Fruit fly (Drosophila melanogaster) whole organism, embryonic: Measurements from ENCODE around the gene CG6959.

ENCODE experiments used
- ATbp ChIP-seq: fragments of 200-800 bp; sonication (Bioruptor generic); optimal IDR thresholded peaks from 2 replicates; lab custom pipeline; 2017; ENCODE audit warnings: missing biosample characterization, mild to moderate bottlenecking, missing genetic modification characterization, missing genetic modification reagents
- Adf1 ChIP-seq: fragments of 200-800 bp; sonication (Bioruptor generic); IDR thresholded peaks from 2 replicates; pipeline ENCODE4 v1.3.6; 2022; ENCODE audit warnings: missing biosample characterization, missing genetic modification characterization
- B-H1 ChIP-seq: fragments of 200-800 bp; sonication (Bioruptor generic); IDR thresholded peaks from 3 replicates; pipeline ENCODE4 v1.3.6; 2022; ENCODE audit warnings: missing biosample characterization, missing genetic modification characterization
- BEAF-32 ChIP-seq: fragments of 200-800 bp; sonication (Bioruptor generic); optimal IDR thresholded peaks from 3 replicates; lab custom pipeline; 2017; ENCODE audit warnings: missing biosample characterization, missing genetic modification characterization, mild to moderate bottlenecking, moderate library complexity, missing genetic modification reagents
- CG10543 ChIP-seq: fragments of 200-800 bp; sonication (Bioruptor generic); optimal IDR thresholded peaks from 3 replicates; lab custom pipeline; 2017; ENCODE audit warnings: missing biosample characterization, mild to moderate bottlenecking, missing genetic modification characterization, moderate library complexity
- CG10654 ChIP-seq: fragments of 200-800 bp; sonication (Bioruptor generic); optimal IDR thresholded peaks from 2 replicates; lab custom pipeline; 2016; ENCODE audit warnings: missing biosample characterization, missing genetic modification characterization
- CG10979 ChIP-seq: fragments of 200-800 bp; sonication (Bioruptor generic); optimal IDR thresholded peaks from 2 replicates; lab custom pipeline; 2018; ENCODE audit warnings: missing biosample characterization, mild to moderate bottlenecking, missing genetic modification characterization, moderate library complexity
- CG13123 ChIP-seq: fragments of 200-800 bp; sonication (Bioruptor generic); optimal IDR thresholded peaks from 2 replicates; lab custom pipeline; 2016; ENCODE audit warnings: missing biosample characterization, missing genetic modification characterization
- CG14050 ChIP-seq: fragments of 200-800 bp; sonication (Bioruptor generic); IDR thresholded peaks from 3 replicates; pipeline ENCODE4 v1.3.6; 2022; ENCODE audit warnings: missing biosample characterization, missing genetic modification characterization
- CG14667 ChIP-seq: fragments of 200-800 bp; sonication (Bioruptor generic); IDR thresholded peaks from 2 replicates; pipeline ENCODE4 v1.3.6; 2022; ENCODE audit warnings: missing biosample characterization, missing genetic modification characterization
- CG1603 ChIP-seq: fragments of 200-800 bp; sonication (Bioruptor generic); optimal IDR thresholded peaks from 2 replicates; lab custom pipeline; 2019; ENCODE audit warnings: missing biosample characterization, mild to moderate bottlenecking, missing genetic modification characterization, moderate library complexity
- CG16815 ChIP-seq: fragments of 200-800 bp; sonication (Bioruptor generic); optimal IDR thresholded peaks from 3 replicates; lab custom pipeline; 2017; ENCODE audit warnings: missing biosample characterization, mild to moderate bottlenecking, missing genetic modification characterization
- CG17802 ChIP-seq: fragments of 200-800 bp; sonication (Bioruptor generic); optimal IDR thresholded peaks from 2 replicates; lab custom pipeline; 2018; ENCODE audit warnings: missing biosample characterization, mild to moderate bottlenecking, missing genetic modification characterization, moderate library complexity
- CG2120 ChIP-seq: fragments of 200-800 bp; sonication (Bioruptor generic); optimal IDR thresholded peaks from 3 replicates; lab custom pipeline; 2016; ENCODE audit warnings: missing biosample characterization, missing genetic modification characterization
- CG2199 ChIP-seq: fragments of 200-800 bp; sonication (Bioruptor generic); IDR thresholded peaks from 3 replicates; pipeline ENCODE4 v1.3.6; 2022; ENCODE audit warnings: missing biosample characterization, missing genetic modification characterization
- CG31441 ChIP-seq: fragments of 200-800 bp; sonication (Bioruptor generic); IDR thresholded peaks from 2 replicates; pipeline ENCODE4 v1.3.6; 2022; ENCODE audit warnings: missing biosample characterization, missing genetic modification characterization
- CG4360 ChIP-seq: fragments of 200-800 bp; sonication (Bioruptor generic); IDR thresholded peaks from 2 replicates; pipeline ENCODE4 v1.3.6; 2022; ENCODE audit warnings: missing biosample characterization, missing genetic modification characterization
- CG4617 ChIP-seq: fragments of 200-800 bp; sonication (Bioruptor generic); optimal IDR thresholded peaks from 3 replicates; lab custom pipeline; 2016; ENCODE audit warnings: missing biosample characterization, missing genetic modification characterization, borderline replicate concordance
- CG6791 ChIP-seq: fragments of 200-800 bp; sonication (Bioruptor generic); IDR thresholded peaks from 3 replicates; pipeline ENCODE4 v1.3.6; 2022; ENCODE audit warnings: missing biosample characterization, missing genetic modification characterization; ENCODE audit not compliant: partially characterized antibody
- CG7786 ChIP-seq: fragments of 200-800 bp; sonication (Bioruptor generic); optimal IDR thresholded peaks from 2 replicates; lab custom pipeline; 2016; ENCODE audit warnings: missing biosample characterization, missing genetic modification characterization
- CG7839 ChIP-seq: fragments of 200-800 bp; sonication (Bioruptor generic); optimal IDR thresholded peaks from 3 replicates; lab custom pipeline; 2018; ENCODE audit warnings: missing biosample characterization, mild to moderate bottlenecking, missing genetic modification characterization, moderate library complexity
- CG9609 ChIP-seq: fragments of 200-800 bp; sonication (Bioruptor generic); optimal IDR thresholded peaks from 3 replicates; lab custom pipeline; 2016; ENCODE audit warnings: missing biosample characterization, missing genetic modification characterization
- CHES-1-like ChIP-seq: fragments of 200-800 bp; sonication (Bioruptor generic); optimal IDR thresholded peaks from 2 replicates; lab custom pipeline; 2016; ENCODE audit warnings: missing biosample characterization, missing genetic modification characterization
- Dek ChIP-seq: fragments of 200-800 bp; sonication (Bioruptor generic); optimal IDR thresholded peaks from 3 replicates; lab custom pipeline; 2019; ENCODE audit warnings: missing biosample characterization, mild to moderate bottlenecking, missing genetic modification characterization, moderate library complexity
- Dll ChIP-seq: fragments of 200-800 bp; sonication (Bioruptor generic); IDR thresholded peaks from 4 replicates; pipeline ENCODE4 v1.3.6; 2022; ENCODE audit warnings: missing biosample characterization, missing genetic modification characterization; ENCODE audit not compliant: partially characterized antibody
- Dref ChIP-seq: fragments of 200-800 bp; sonication (Bioruptor generic); IDR thresholded peaks from 2 replicates; pipeline ENCODE4 v1.3.6; 2022; ENCODE audit warnings: missing biosample characterization, missing genetic modification characterization
- E2f1 ChIP-seq: fragments of 200-800 bp; sonication (Bioruptor generic); IDR thresholded peaks from 2 replicates; pipeline ENCODE4 v1.3.6; 2022; ENCODE audit warnings: missing biosample characterization, missing genetic modification characterization
- Med ChIP-seq: fragments of 200-800 bp; sonication (Bioruptor generic); peaks from one replicate; lab custom pipeline; 2016; ENCODE audit warnings: missing biosample characterization, missing genetic modification characterization, mild to moderate bottlenecking, inconsistent platforms, moderate library complexity
- Oaz ChIP-seq: fragments of 200-800 bp; sonication (Bioruptor generic); IDR thresholded peaks from 2 replicates; pipeline ENCODE4 v1.3.6; 2022; ENCODE audit warnings: missing biosample characterization, missing genetic modification characterization
- Rfx ChIP-seq: fragments of 200-800 bp; sonication (Bioruptor generic); IDR thresholded peaks from 2 replicates; pipeline ENCODE4 v1.3.6; 2022; ENCODE audit warnings: missing biosample characterization, missing genetic modification characterization
- Spps ChIP-seq: fragments of 200-800 bp; sonication (Bioruptor generic); optimal IDR thresholded peaks from 2 replicates; lab custom pipeline; 2018; ENCODE audit warnings: missing biosample characterization, mild to moderate bottlenecking, missing genetic modification characterization
- bcd ChIP-seq: fragments of 200-800 bp; sonication (Bioruptor generic); optimal IDR thresholded peaks from 2 replicates; lab custom pipeline; 2017; ENCODE audit warnings: missing biosample characterization, mild to moderate bottlenecking, missing genetic modification characterization
- bsh ChIP-seq, 2 experiments: fragments of 200-800 bp; sonication (Bioruptor generic); optimal IDR thresholded peaks; 2 replicates each; lab custom pipeline; 2017 to 2018; ENCODE audit warnings: mild to moderate bottlenecking in 2 of 2, missing biosample characterization in 2 of 2, missing genetic modification characterization in 2 of 2, moderate library complexity in 1 of 2
- chinmo ChIP-seq: fragments of 200-800 bp; sonication (Bioruptor generic); IDR thresholded peaks from 4 replicates; pipeline ENCODE4 v1.3.6; 2022; ENCODE audit warnings: missing biosample characterization, missing genetic modification characterization; ENCODE audit not compliant: partially characterized antibody
- en ChIP-seq: fragments of 200-800 bp; sonication (Bioruptor generic); optimal IDR thresholded peaks from 2 replicates; lab custom pipeline; 2016; ENCODE audit warnings: missing biosample characterization, missing genetic modification characterization
- exex ChIP-seq: fragments of 200-800 bp; sonication (Bioruptor generic); optimal IDR thresholded peaks from 4 replicates; lab custom pipeline; 2018; ENCODE audit warnings: missing biosample characterization, mild to moderate bottlenecking, missing genetic modification characterization, moderate library complexity
- fd64A ChIP-seq: fragments of 200-800 bp; sonication (Bioruptor generic); optimal IDR thresholded peaks from 3 replicates; lab custom pipeline; 2018; ENCODE audit warnings: missing biosample characterization, mild to moderate bottlenecking, missing genetic modification characterization
- gem ChIP-seq: fragments of 200-800 bp; sonication (Bioruptor generic); optimal IDR thresholded peaks from 2 replicates; lab custom pipeline; 2019; ENCODE audit warnings: missing biosample characterization, mild to moderate bottlenecking, missing genetic modification characterization, moderate library complexity
- gsb-n ChIP-seq: fragments of 200-800 bp; sonication (Bioruptor generic); optimal IDR thresholded peaks from 3 replicates; lab custom pipeline; 2018; ENCODE audit warnings: missing biosample characterization, mild to moderate bottlenecking, missing genetic modification characterization
- hb ChIP-seq: fragments of 200-800 bp; sonication (Bioruptor generic); IDR thresholded peaks from 3 replicates; pipeline ENCODE4 v1.3.6; 2022; ENCODE audit warnings: missing biosample characterization, missing genetic modification characterization; ENCODE audit not compliant: partially characterized antibody
- insv ChIP-seq, 2 experiments: fragments of 200-800 bp; sonication (Bioruptor generic); optimal IDR thresholded peaks; 3 replicates each; lab custom pipeline; 2016 to 2018; ENCODE audit warnings: missing biosample characterization in 2 of 2, missing genetic modification characterization in 2 of 2
- kay ChIP-seq: fragments of 200-800 bp; sonication (Bioruptor generic); optimal IDR thresholded peaks from 2 replicates; lab custom pipeline; 2016; ENCODE audit warnings: missing biosample characterization, missing genetic modification characterization
- kni ChIP-seq: fragments of 200-800 bp; sonication (Bioruptor generic); optimal IDR thresholded peaks from 3 replicates; lab custom pipeline; 2017; ENCODE audit warnings: mild to moderate bottlenecking, missing biosample characterization, missing genetic modification reagents, missing genetic modification characterization
- lilli ChIP-seq: fragments of 200-800 bp; sonication (Bioruptor generic); optimal IDR thresholded peaks from 3 replicates; lab custom pipeline; 2016; ENCODE audit warnings: missing biosample characterization, missing genetic modification characterization
- seq ChIP-seq: fragments of 200-800 bp; sonication (Bioruptor generic); IDR thresholded peaks from 2 replicates; pipeline ENCODE4 v1.3.6; 2022; ENCODE audit warnings: missing biosample characterization, missing genetic modification characterization
- so ChIP-seq: fragments of 200-800 bp; sonication (Bioruptor generic); IDR thresholded peaks from 3 replicates; pipeline ENCODE4 v1.3.6; 2022; ENCODE audit warnings: missing biosample characterization, missing genetic modification characterization
- sqz ChIP-seq: fragments of 200-800 bp; sonication (Bioruptor generic); optimal IDR thresholded peaks from 3 replicates; lab custom pipeline; 2018; ENCODE audit warnings: missing biosample characterization, mild to moderate bottlenecking, missing genetic modification characterization
- tap ChIP-seq: fragments of 200-800 bp; optimal IDR thresholded peaks from 3 replicates; lab custom pipeline; 2019; ENCODE audit warnings: missing biosample characterization, mild to moderate bottlenecking, missing genetic modification characterization, moderate library complexity
- tup ChIP-seq: fragments of 200-800 bp; sonication (Bioruptor generic); optimal IDR thresholded peaks from 2 replicates; lab custom pipeline; 2016; ENCODE audit warnings: missing biosample characterization, mild to moderate bottlenecking, missing genetic modification characterization, moderate library complexity
- unc-4 ChIP-seq: fragments of 200-800 bp; sonication (Bioruptor generic); IDR thresholded peaks from 2 replicates; pipeline ENCODE4 v1.3.6; 2022; ENCODE audit warnings: missing biosample characterization, missing genetic modification characterization; ENCODE audit not compliant: partially characterized antibody
- vvl ChIP-seq: fragments of 200-800 bp; sonication (Bioruptor generic); IDR thresholded peaks from 2 replicates; pipeline ENCODE4 v1.3.6; 2022; ENCODE audit warnings: missing biosample characterization, missing genetic modification characterization
- zfh2 ChIP-seq: fragments of 200-800 bp; sonication (Bioruptor generic); optimal IDR thresholded peaks from 2 replicates; lab custom pipeline; 2016; ENCODE audit warnings: missing biosample characterization, missing genetic modification characterization

CG6959 gene

dm6 chr3R:11870135-11870534 lies 875 bp upstream of the CG6959 start:
- TF ChIP-seq kni (GFP tag; lab: Kevin White, UChicago) (peak; percentile 11), zfh2 (GFP tag; lab: Kevin White, UChicago) (no peak), Spps (no peak), sqz (peak; percentile 18), Dll (GFP tag; lab: Robert Waterston, UW) (no peak), tup (no peak), lilli (GFP tag; lab: Kevin White, UChicago) (no peak), insv (GFP tag; optimal IDR thresholded peaks at IDR 0.05; lab: Kevin White, UChicago) (no peak), chinmo (GFP tag; lab: Robert Waterston, UW) (0 out of 4 replicates have a peak, but pooled peaks have one; percentile 47), CG9609 (no peak), seq (GFP tag; lab: Robert Waterston, UW) (no peak), vvl (0 out of 2 replicates have a peak, but pooled peaks have one; percentile 74), CG17802 (tag; lab: Kevin White, UChicago) (no peak), Dref (GFP tag; lab: Robert Waterston, UW) (no peak), bcd (no peak), hb (GFP tag; lab: Robert Waterston, UW) (no peak), CG16815 (no peak), B-H1 (GFP tag; lab: Robert Waterston, UW) (0 out of 3 replicates have a peak, but pooled peaks have one; percentile 4), bsh (GFP tag; optimal IDR thresholded peaks at IDR 0.05; lab: Kevin White, UChicago) (no peak), CG31441 (GFP tag; lab: Robert Waterston, UW) (no peak), CG10654 (GFP tag; lab: Kevin White, UChicago) (no peak), Dek (tag; lab: Kevin White, UChicago) (no peak), E2f1 (GFP tag; lab: Robert Waterston, UW) (no peak), Adf1 (GFP tag; lab: Robert Waterston, UW) (peak; percentile 50), CG4360 (GFP tag; lab: Robert Waterston, UW) (peak; percentile 60), CHES-1-like (no peak), CG7839 (tag; lab: Kevin White, UChicago) (no peak), exex (tag; lab: Kevin White, UChicago) (no peak), fd64A (GFP tag; lab: Kevin White, UChicago) (no peak), BEAF-32 (GFP tag; lab: Kevin White, UChicago) (no peak), gsb-n (tag; lab: Kevin White, UChicago) (no peak), ATbp (GFP tag; lab: Kevin White, UChicago) (peak; percentile 11), en (GFP tag; lab: Kevin White, UChicago) (no peak), CG4617 (GFP tag; lab: Kevin White, UChicago) (no peak), CG6791 (GFP tag; lab: Robert Waterston, UW) (no peak), Med (GFP tag; lab: Kevin White, UChicago) (peak; percentile 5), CG14050 (GFP tag; lab: Robert Waterston, UW) (no peak), CG7786 (GFP tag; lab: Kevin White, UChicago) (no peak)

dm6 chr3R:11869675-11870074 lies 415 bp upstream of the CG6959 start:
- no peak for TF ChIP-seq tap
- TF ChIP-seq gem (tag; lab: Kevin White, UChicago), result peak; percentile 62
- no peak for TF ChIP-seq CG2120 (GFP tag; lab: Kevin White, UChicago)
- no peak for TF ChIP-seq CG10543 (GFP tag; lab: Kevin White, UChicago)
- TF ChIP-seq Rfx, result peak; percentile 59
- 0 out of 3 replicates have a peak, but pooled peaks have one; percentile 47 for TF ChIP-seq CG2199 (GFP tag; lab: Robert Waterston, UW)
- TF ChIP-seq CG10979 (tag; lab: Kevin White, UChicago), result peak; percentile 43
- TF ChIP-seq unc-4 (GFP tag; lab: Robert Waterston, UW), result no peak
- TF ChIP-seq CG13123 (GFP tag; lab: Kevin White, UChicago), result no peak
- no peak for TF ChIP-seq Oaz (GFP tag; lab: Robert Waterston, UW)
- no peak for TF ChIP-seq so
- peak; percentile 32; the same call in 1 of the 2 replicates for TF ChIP-seq CG14667 (GFP tag; lab: Robert Waterston, UW)
- no peak for TF ChIP-seq CG1603
- TF ChIP-seq kay (GFP tag; lab: Kevin White, UChicago), result no peak
